Worm (Caenorhabditis elegans) whole organism, mixed stage, embryonic: ENCODE results near the gene nap-1.

ENCODE experiments used
- hlh-1 ChIP-seq: fragments of 150-350 bp; optimal IDR thresholded peaks from 2 replicates; lab custom pipeline; 2014; ENCODE audit warnings: missing biosample characterization, missing genetic modification reagents, missing genetic modification characterization
- mls-2 ChIP-seq: sonication (generic microtip); optimal IDR thresholded peaks from 2 replicates; lab custom pipeline; 2016; ENCODE audit warnings: mild to moderate bottlenecking, missing genetic modification characterization, moderate library complexity, missing compliant biosample characterization
- pha-4 ChIP-seq: fragments of 150-350 bp; optimal IDR thresholded peaks from 2 replicates; lab custom pipeline; 2018; ENCODE audit warnings: missing biosample characterization, missing genetic modification reagents, missing genetic modification characterization
- unc-120 ChIP-seq: sonication (generic microtip); optimal IDR thresholded peaks from 2 replicates; lab custom pipeline; 2017; ENCODE audit warnings: missing genetic modification characterization, missing compliant biosample characterization; ENCODE audit not compliant: poor library complexity, severe bottlenecking
- ztf-11 ChIP-seq: fragments of 150-350 bp; optimal IDR thresholded peaks from 2 replicates; lab custom pipeline; 2014; ENCODE audit warnings: missing biosample characterization, missing genetic modification characterization

The nap-1 gene

ce11 chrIV:8328913-8329312, 50.2 kb downstream of the nap-1 start, which contains the start of gene F35H10.2:
TSS of gene F35H10.2 (plus strand) at chrIV:8329213.
- TF ChIP-seq mls-2 (tag; lab: Kevin White, UChicago) (no peak), ztf-11 (tag; lab: Kevin White, UChicago) (no peak), hlh-1 (tag; lab: Kevin White, UChicago) (no peak), unc-120 (tag; lab: Kevin White, UChicago) (no peak), pha-4 (tag; lab: Kevin White, UChicago) (no peak)
